Worm (Caenorhabditis elegans) whole organism, L4/young adult: Measurements from ENCODE around the gene K02E2.11.

Experiments used
- W03F9.2 ChIP-seq: fragments of 150-350 bp; optimal IDR thresholded peaks from 2 replicates; lab custom pipeline; 2014; ENCODE audit warnings: missing biosample characterization, missing genetic modification characterization
- dao-5 ChIP-seq: sonication (generic microtip); optimal IDR thresholded peaks from 2 replicates; lab custom pipeline; 2016; ENCODE audit warnings: missing genotype, missing genetic modification characterization, moderate library complexity, missing compliant biosample characterization
- him-1 ChIP-seq: sonication (generic microtip); optimal IDR thresholded peaks from 2 replicates; lab custom pipeline; 2016; ENCODE audit warnings: missing genotype, missing genetic modification reagents, missing genetic modification characterization, missing compliant biosample characterization

Gene K02E2.11

DNA sequence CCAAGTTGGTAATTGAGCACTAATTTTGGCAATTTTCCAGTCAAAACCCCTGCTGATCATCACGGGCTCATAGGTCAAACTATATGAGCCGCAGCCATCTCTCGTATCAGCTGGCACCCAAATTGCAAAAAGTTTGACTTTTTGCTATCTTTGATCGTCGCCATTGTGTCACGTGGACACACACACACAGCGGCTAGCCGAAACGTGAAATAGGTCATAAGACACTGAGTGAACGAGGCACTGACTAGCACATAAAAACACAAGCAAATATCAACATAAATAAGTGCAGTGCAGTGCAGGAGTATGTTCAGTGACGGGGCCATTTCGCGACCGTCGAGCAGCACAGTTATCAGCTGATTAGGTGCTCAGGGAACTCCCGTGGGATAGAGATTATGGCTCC, 35.7 kb downstream of the K02E2.11 start:
- no peak for TF ChIP-seq him-1 (tag; lab: Kevin White, UChicago)
- TF ChIP-seq W03F9.2 (tag; lab: Kevin White, UChicago) = no peak
- no peak for TF ChIP-seq dao-5 (tag; lab: Kevin White, UChicago)

DNA sequence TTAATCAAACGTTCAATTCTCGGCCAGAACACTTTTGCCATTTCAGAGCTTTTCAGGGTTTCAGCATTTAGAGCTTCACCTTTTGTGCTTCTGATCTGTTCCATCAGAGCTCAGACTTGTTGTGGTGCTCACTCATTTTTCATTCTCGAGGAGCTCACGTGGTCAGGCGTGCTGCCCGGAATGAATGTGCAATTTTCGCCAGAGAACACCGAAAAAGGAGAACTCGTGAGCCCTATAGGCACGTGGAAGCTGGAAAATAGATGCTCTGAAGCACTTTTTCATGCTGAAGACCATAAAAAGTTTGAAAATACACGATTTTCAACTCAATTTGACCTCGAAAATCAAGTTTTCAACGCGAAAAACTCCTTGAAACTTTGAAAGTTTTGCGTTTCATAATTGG, 36.5 kb downstream of the K02E2.11 start:
- TF ChIP-seq him-1 (tag; lab: Kevin White, UChicago) (no peak), dao-5 (tag; lab: Kevin White, UChicago) (no peak), W03F9.2 (tag; lab: Kevin White, UChicago) (no peak)

DNA sequence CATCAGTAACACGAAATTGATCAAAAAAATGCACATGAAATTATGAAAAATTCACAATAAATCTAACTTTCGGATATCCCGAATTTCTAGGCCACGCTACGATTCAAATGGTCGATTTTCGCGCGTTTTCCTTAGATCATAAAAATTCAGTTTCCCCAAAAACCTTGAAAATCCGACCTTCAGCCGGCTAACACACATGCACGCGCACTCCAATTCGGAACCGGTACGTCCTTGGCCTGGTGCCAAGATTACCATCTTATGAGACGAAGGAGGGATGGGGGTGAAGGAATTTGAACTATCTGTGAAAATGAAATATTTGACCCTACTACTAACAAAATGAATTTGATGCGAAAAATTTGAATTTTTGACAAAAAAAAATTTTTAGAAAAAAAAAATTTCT, 39.6 kb downstream of the K02E2.11 start:
- TF ChIP-seq W03F9.2 (tag; lab: Kevin White, UChicago) (no peak), him-1 (tag; lab: Kevin White, UChicago) (no peak), dao-5 (tag; lab: Kevin White, UChicago) (no peak)

DNA sequence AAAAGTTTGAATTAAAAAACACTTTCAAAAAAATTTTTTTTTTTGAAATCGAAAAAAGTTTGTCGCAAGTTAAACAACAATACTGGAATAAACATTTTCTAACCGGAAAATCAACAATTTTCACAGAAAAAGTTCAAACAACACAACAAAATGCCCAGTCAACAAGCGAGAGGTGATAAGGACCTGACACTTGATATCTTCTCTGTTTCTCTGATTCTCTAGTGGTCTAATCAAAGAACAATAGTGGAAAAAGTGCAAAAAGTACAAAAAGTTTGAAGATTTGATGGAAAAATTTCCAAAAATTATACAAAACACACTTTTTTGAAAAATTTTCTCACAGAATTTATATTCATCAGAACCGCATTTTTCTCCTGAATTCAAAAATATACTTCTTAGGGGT, 40.3 kb downstream of the K02E2.11 start:
- TF ChIP-seq him-1 (tag; lab: Kevin White, UChicago) (no peak), dao-5 (tag; lab: Kevin White, UChicago) (no peak), W03F9.2 (tag; lab: Kevin White, UChicago) (no peak)

DNA sequence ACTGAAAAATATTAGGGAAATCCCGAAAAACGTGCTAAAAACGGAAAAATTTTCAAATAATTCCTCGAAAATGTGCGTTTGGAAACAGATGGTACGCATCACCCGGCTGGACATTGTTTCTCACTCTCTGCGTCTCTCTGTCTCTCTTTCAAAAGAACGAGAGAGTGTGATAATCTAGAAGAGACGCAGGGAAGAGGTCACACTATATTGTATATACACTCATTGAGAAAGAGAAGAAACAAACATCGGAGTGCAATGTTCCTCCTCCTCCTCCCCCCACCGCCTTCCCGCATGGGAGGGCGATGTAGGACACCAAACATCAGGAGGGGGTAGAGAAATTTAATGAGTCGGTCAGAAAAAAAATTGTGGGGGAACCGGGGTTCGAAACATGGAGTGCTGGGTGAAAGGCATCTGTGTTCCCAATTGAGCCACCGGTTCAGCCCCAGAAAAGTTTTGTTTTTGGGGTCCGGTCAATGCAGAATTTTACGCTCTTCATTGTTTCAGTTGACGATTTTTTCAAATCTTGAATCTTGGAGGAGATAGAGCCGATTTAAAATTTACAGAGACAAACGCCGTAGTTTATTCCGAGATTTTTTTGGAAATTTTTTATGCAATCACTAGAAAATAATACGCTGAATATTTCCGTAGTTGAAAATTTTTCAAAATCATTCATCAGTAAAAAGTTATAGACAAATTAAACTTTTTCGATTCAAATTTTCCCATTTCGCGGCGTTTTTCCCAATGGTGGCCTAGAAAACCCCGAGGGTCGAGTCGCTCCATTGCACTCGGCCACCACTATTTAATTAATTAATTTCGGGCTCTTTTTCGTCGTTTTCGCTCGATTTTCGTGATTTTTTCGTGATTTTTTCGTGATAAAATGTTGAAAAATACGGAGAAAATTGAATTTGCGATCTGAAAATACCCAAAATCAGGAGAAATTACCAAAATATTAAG, 41.4 kb downstream of the K02E2.11 start:
- TF ChIP-seq him-1 (tag; lab: Kevin White, UChicago) = no peak
- TF ChIP-seq W03F9.2 (tag; lab: Kevin White, UChicago) = peak; percentile 37
- no peak for TF ChIP-seq dao-5 (tag; lab: Kevin White, UChicago)

DNA sequence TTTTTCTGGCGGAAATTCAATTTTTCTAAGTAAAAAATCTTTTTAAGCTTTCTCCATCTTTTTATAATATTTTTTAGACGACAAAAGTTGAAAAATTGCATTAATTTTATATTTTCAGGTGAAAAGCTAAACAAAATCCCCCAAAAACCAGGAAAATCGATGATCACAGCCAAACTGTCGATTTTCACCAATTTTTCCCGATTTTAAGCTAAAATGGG, 42.0 kb downstream of the K02E2.11 start, which contains the start of the genes fce-2 and F48F5.8:
Gene fce-2 (plus strand): TSS at position 119 of the 218 bp plus-strand sequence.
Gene F48F5.8 (plus strand): TSS at position 160 of the 218 bp plus-strand sequence.
- no peak for TF ChIP-seq dao-5 (tag; lab: Kevin White, UChicago)
- TF ChIP-seq W03F9.2 (tag; lab: Kevin White, UChicago) = no peak
